Fruit fly (Drosophila melanogaster): ENCODE results near the gene Snmp1.

Snmp1 gene

dm6 chr3R:21130050-21130449, 38.0 kb downstream of the Snmp1 start, which contains the start of gene Ice2 (continued):
- TF ChIP-seq D (optimal IDR thresholded peaks at IDR 0.05) (no peak), D (GFP tag; optimal IDR thresholded peaks at IDR 0.05) (no peak), nau (GFP tag; optimal IDR thresholded peaks at IDR 0.05) (no peak), CG14860 (GFP tag; IDR thresholded peaks at IDR 0.05; ENCODE audit: partially characterized antibody) (no peak), CG13287 (GFP tag; IDR thresholded peaks at IDR 0.05; ENCODE audit: partially characterized antibody) (peak; percentile 66), abd-A (tag; optimal IDR thresholded peaks at IDR 0.05) (no peak), CG31224 (GFP tag; IDR thresholded peaks at IDR 0.05) (no peak), gem (tag; optimal IDR thresholded peaks at IDR 0.05) (no peak), eyg (GFP tag; optimal IDR thresholded peaks at IDR 0.05) (no peak), Ada2b (GFP tag; IDR thresholded peaks at IDR 0.05) (no peak), CG10366 (GFP tag; IDR thresholded peaks at IDR 0.05) (no peak), BtbVII (GFP tag; optimal IDR thresholded peaks at IDR 0.05) (no peak), CG8924 (tag; optimal IDR thresholded peaks at IDR 0.05) (no peak), CG33213 (GFP tag; optimal IDR thresholded peaks at IDR 0.05) (no peak), CG17829 (tag; optimal IDR thresholded peaks at IDR 0.05) (peak; percentile 45), TFAM (GFP tag; optimal IDR thresholded peaks at IDR 0.05) (no peak), gce (GFP tag; IDR thresholded peaks at IDR 0.05) (no peak), grn (GFP tag; optimal IDR thresholded peaks at IDR 0.05) (no peak), Hr51 (GFP tag; optimal IDR thresholded peaks at IDR 0.05) (no peak), CG6791 (GFP tag; IDR thresholded peaks at IDR 0.05; ENCODE audit: partially characterized antibody) (peak; percentile 57; the same call in 2 of the 3 replicates), CG1603 (tag; optimal IDR thresholded peaks at IDR 0.05) (peak; percentile 49), Ptx1 (GFP tag; IDR thresholded peaks at IDR 0.05) (no peak), bigmax (GFP tag; optimal IDR thresholded peaks at IDR 0.05) (no peak), CG9437 (GFP tag; optimal IDR thresholded peaks at IDR 0.05) (no peak), chif (GFP tag; optimal IDR thresholded peaks at IDR 0.05) (no peak), bsh (GFP tag; optimal IDR thresholded peaks at IDR 0.05) (no peak), Dek (tag; optimal IDR thresholded peaks at IDR 0.05) (no peak), CG32767 (GFP tag; IDR thresholded peaks at IDR 0.05) (no peak), pho (GFP tag; optimal IDR thresholded peaks at IDR 0.05) (no peak), pita (GFP tag; optimal IDR thresholded peaks at IDR 0.05) (no peak), CTCF (GFP tag; optimal IDR thresholded peaks at IDR 0.05) (no peak), Sry-δ (GFP tag; optimal IDR thresholded peaks at IDR 0.05) (peak; percentile 49), zfh1 (GFP tag; IDR thresholded peaks at IDR 0.05) (peak; percentile 21; the same call in 1 of the 3 replicates), Bdp1 (GFP tag; optimal IDR thresholded peaks at IDR 0.05) (no peak), HLH54F (GFP tag; optimal IDR thresholded peaks at IDR 0.05) (no peak), Meics (GFP tag; optimal IDR thresholded peaks at IDR 0.05) (no peak), HHEX (GFP tag; optimal IDR thresholded peaks at IDR 0.05) (no peak), crp (GFP tag; optimal IDR thresholded peaks at IDR 0.05) (no peak), ro (GFP tag; IDR thresholded peaks at IDR 0.05) (no peak), shn (GFP tag; optimal IDR thresholded peaks at IDR 0.05) (no peak), Atf-2 (GFP tag; optimal IDR thresholded peaks at IDR 0.05) (no peak), Optix (GFP tag; IDR thresholded peaks at IDR 0.05) (no peak), CG4707 (GFP tag; optimal IDR thresholded peaks at IDR 0.05) (no peak), slou (GFP tag; optimal IDR thresholded peaks at IDR 0.05) (no peak), CG10979 (tag; optimal IDR thresholded peaks at IDR 0.05) (peak; percentile 5), CG7556 (GFP tag; optimal IDR thresholded peaks at IDR 0.05) (no peak), trem (tag; optimal IDR thresholded peaks at IDR 0.05) (peak; percentile 46), CG17385 (GFP tag; optimal IDR thresholded peaks at IDR 0.05) (no peak), CG10209 (GFP tag; optimal IDR thresholded peaks at IDR 0.05) (no peak), sna (GFP tag; IDR thresholded peaks at IDR 0.05; ENCODE audit: partially characterized antibody) (no peak), zf30C (GFP tag; optimal IDR thresholded peaks at IDR 0.05) (no peak), CG2116 (GFP tag; optimal IDR thresholded peaks at IDR 0.05) (peak; percentile 67)
